Fruit fly (Drosophila melanogaster) whole organism, embryonic: ENCODE measurements around the gene CG14410.

ENCODE experiments used
- BtbVII ChIP-seq: fragments of 200-800 bp; sonication (Bioruptor generic); optimal IDR thresholded peaks from 3 replicates; lab custom pipeline; 2017; ENCODE audit warnings: missing biosample characterization, mild to moderate bottlenecking, missing genetic modification characterization
- C15 ChIP-seq: fragments of 200-800 bp; sonication (Bioruptor generic); IDR thresholded peaks from 3 replicates; pipeline ENCODE4 v1.3.6; 2022; ENCODE audit warnings: missing biosample characterization, missing genetic modification characterization
- CG10462 ChIP-seq: fragments of 200-800 bp; sonication (Bioruptor generic); optimal IDR thresholded peaks from 2 replicates; lab custom pipeline; 2016; ENCODE audit warnings: missing biosample characterization, missing genetic modification characterization
- CG11085 ChIP-seq: fragments of 200-800 bp; sonication (Bioruptor generic); IDR thresholded peaks from 2 replicates; pipeline ENCODE4 v1.3.6; 2022; ENCODE audit warnings: missing biosample characterization, missing genetic modification characterization
- CG11560 ChIP-seq: fragments of 200-800 bp; sonication (Bioruptor generic); IDR thresholded peaks from 3 replicates; pipeline ENCODE4 v1.3.6; 2022; ENCODE audit warnings: missing biosample characterization, missing genetic modification characterization
- CG14860 ChIP-seq: fragments of 200-800 bp; sonication (Bioruptor generic); IDR thresholded peaks from 3 replicates; pipeline ENCODE4 v1.3.6; 2022; ENCODE audit warnings: missing biosample characterization, missing genetic modification characterization; ENCODE audit not compliant: partially characterized antibody
- CG15269 ChIP-seq: fragments of 200-800 bp; sonication (Bioruptor generic); optimal IDR thresholded peaks from 2 replicates; lab custom pipeline; 2018; ENCODE audit warnings: missing biosample characterization, mild to moderate bottlenecking, missing genetic modification characterization, moderate library complexity
- CG17568 ChIP-seq: fragments of 200-800 bp; sonication (Bioruptor generic); optimal IDR thresholded peaks from 2 replicates; lab custom pipeline; 2018; ENCODE audit warnings: missing biosample characterization, mild to moderate bottlenecking, missing genetic modification characterization, moderate library complexity
- CG17802 ChIP-seq: fragments of 200-800 bp; sonication (Bioruptor generic); optimal IDR thresholded peaks from 2 replicates; lab custom pipeline; 2018; ENCODE audit warnings: missing biosample characterization, mild to moderate bottlenecking, missing genetic modification characterization, moderate library complexity
- CG2889 ChIP-seq: fragments of 200-800 bp; sonication (Bioruptor generic); IDR thresholded peaks from 3 replicates; pipeline ENCODE4 v1.3.6; 2022; ENCODE audit warnings: missing biosample characterization, missing genetic modification characterization
- CG32767 ChIP-seq: fragments of 200-800 bp; sonication (Bioruptor generic); IDR thresholded peaks from 2 replicates; pipeline ENCODE4 v1.3.6; 2022; ENCODE audit warnings: missing biosample characterization, missing genetic modification characterization
- CG34224 ChIP-seq: fragments of 200-800 bp; sonication (Bioruptor generic); IDR thresholded peaks from 3 replicates; pipeline ENCODE4 v1.3.6; 2022; ENCODE audit warnings: missing biosample characterization, missing genetic modification characterization; ENCODE audit not compliant: partially characterized antibody
- CG5953 ChIP-seq: fragments of 200-800 bp; sonication (Bioruptor generic); IDR thresholded peaks from 2 replicates; pipeline ENCODE4 v1.3.6; 2022; ENCODE audit warnings: missing biosample characterization, missing genetic modification characterization
- CG6683 ChIP-seq: fragments of 200-800 bp; sonication (Bioruptor generic); optimal IDR thresholded peaks from 2 replicates; lab custom pipeline; 2017; ENCODE audit warnings: missing biosample characterization, mild to moderate bottlenecking, missing genetic modification characterization, missing genetic modification reagents
- CG9609 ChIP-seq: fragments of 200-800 bp; sonication (Bioruptor generic); optimal IDR thresholded peaks from 3 replicates; lab custom pipeline; 2016; ENCODE audit warnings: missing biosample characterization, missing genetic modification characterization
- CHES-1-like ChIP-seq: fragments of 200-800 bp; sonication (Bioruptor generic); optimal IDR thresholded peaks from 2 replicates; lab custom pipeline; 2016; ENCODE audit warnings: missing biosample characterization, missing genetic modification characterization
- CTCF ChIP-seq: fragments of 200-800 bp; sonication (Bioruptor generic); optimal IDR thresholded peaks from 2 replicates; lab custom pipeline; 2017; ENCODE audit warnings: missing biosample characterization, mild to moderate bottlenecking, missing genetic modification characterization, moderate library complexity
- Dbx ChIP-seq: fragments of 200-800 bp; sonication (Bioruptor generic); IDR thresholded peaks from 3 replicates; pipeline ENCODE4 v1.3.6; 2022; ENCODE audit warnings: missing biosample characterization, missing genetic modification characterization
- Dek ChIP-seq: fragments of 200-800 bp; sonication (Bioruptor generic); optimal IDR thresholded peaks from 3 replicates; lab custom pipeline; 2019; ENCODE audit warnings: missing biosample characterization, mild to moderate bottlenecking, missing genetic modification characterization, moderate library complexity
- Dip2 ChIP-seq: fragments of 200-800 bp; sonication (Bioruptor generic); IDR thresholded peaks from 2 replicates; pipeline ENCODE4 v1.3.6; 2022; ENCODE audit warnings: missing biosample characterization, missing genetic modification characterization
- Dp ChIP-seq: fragments of 200-800 bp; sonication (Bioruptor generic); optimal IDR thresholded peaks from 2 replicates; lab custom pipeline; 2018; ENCODE audit warnings: missing biosample characterization, mild to moderate bottlenecking, missing genetic modification characterization, moderate library complexity
- Jarid2 ChIP-seq: fragments of 200-800 bp; sonication (Bioruptor generic); optimal IDR thresholded peaks from 3 replicates; lab custom pipeline; 2017; ENCODE audit warnings: mild to moderate bottlenecking, missing biosample characterization, missing genetic modification reagents, missing genetic modification characterization
- Lpt ChIP-seq: fragments of >200 bp; optimal IDR thresholded peaks from 2 replicates; lab custom pipeline; 2018; ENCODE audit warnings: missing biosample characterization, missing genetic modification characterization
- Nf-YA ChIP-seq: fragments of 200-800 bp; sonication (Bioruptor generic); IDR thresholded peaks from 2 replicates; pipeline ENCODE4 v1.3.6; 2022; ENCODE audit warnings: missing biosample characterization, missing genetic modification characterization
- Oaz ChIP-seq: fragments of 200-800 bp; sonication (Bioruptor generic); IDR thresholded peaks from 2 replicates; pipeline ENCODE4 v1.3.6; 2022; ENCODE audit warnings: missing biosample characterization, missing genetic modification characterization
- Stat92E ChIP-seq, 3 experiments: fragments of >200 bp in 2 of 3; fragments of 200-800 bp in 1 of 3; sonication (Bioruptor generic) in 1 of 3; optimal IDR thresholded peaks; 2 replicates each; lab custom pipeline; 2017 to 2019; ENCODE audit warnings: missing biosample characterization in 3 of 3, missing genetic modification characterization in 3 of 3, mild to moderate bottlenecking in 1 of 3, moderate library complexity in 1 of 3
- TFAM ChIP-seq: fragments of 200-800 bp; sonication (Bioruptor generic); optimal IDR thresholded peaks from 2 replicates; lab custom pipeline; 2017; ENCODE audit warnings: missing biosample characterization, missing genetic modification characterization, inconsistent platforms
- ato ChIP-seq: fragments of 200-800 bp; sonication (Bioruptor generic); IDR thresholded peaks from 2 replicates; pipeline ENCODE4 v1.3.6; 2022; ENCODE audit warnings: missing biosample characterization, missing genetic modification characterization; ENCODE audit not compliant: partially characterized antibody
- az2 ChIP-seq: fragments of 200-800 bp; sonication (Bioruptor generic); optimal IDR thresholded peaks from 3 replicates; lab custom pipeline; 2016; ENCODE audit warnings: missing biosample characterization, missing genetic modification characterization
- bcd ChIP-seq: fragments of 200-800 bp; sonication (Bioruptor generic); optimal IDR thresholded peaks from 2 replicates; lab custom pipeline; 2017; ENCODE audit warnings: missing biosample characterization, mild to moderate bottlenecking, missing genetic modification characterization
- cato ChIP-seq: fragments of 200-800 bp; sonication (Bioruptor generic); optimal IDR thresholded peaks from 2 replicates; lab custom pipeline; 2016; ENCODE audit warnings: missing biosample characterization, missing genetic modification characterization, borderline replicate concordance
- dysf ChIP-seq: fragments of 200-800 bp; sonication (Bioruptor generic); IDR thresholded peaks from 3 replicates; pipeline ENCODE4 v1.3.6; 2022; ENCODE audit warnings: missing biosample characterization, missing genetic modification characterization
- fd3F ChIP-seq: fragments of 200-800 bp; sonication (Bioruptor generic); optimal IDR thresholded peaks from 2 replicates; lab custom pipeline; 2018; ENCODE audit warnings: missing biosample characterization, mild to moderate bottlenecking, missing genetic modification characterization, moderate library complexity
- gfzf ChIP-seq: fragments of 200-800 bp; sonication (Bioruptor generic); optimal IDR thresholded peaks from 2 replicates; lab custom pipeline; 2016; ENCODE audit warnings: missing biosample characterization, mild to moderate bottlenecking, missing genetic modification characterization, moderate library complexity
- grau ChIP-seq: fragments of 200-800 bp; optimal IDR thresholded peaks from 3 replicates; lab custom pipeline; 2019; ENCODE audit warnings: missing biosample characterization, mild to moderate bottlenecking, missing genetic modification characterization, moderate library complexity
- grn ChIP-seq: fragments of 200-800 bp; sonication (Bioruptor generic); optimal IDR thresholded peaks from 3 replicates; lab custom pipeline; 2017; ENCODE audit warnings: missing biosample characterization, missing genetic modification characterization
- gro ChIP-seq: fragments of 200-800 bp; sonication (Bioruptor generic); optimal IDR thresholded peaks from 2 replicates; lab custom pipeline; 2016; ENCODE audit warnings: missing biosample characterization, missing genetic modification characterization
- ind ChIP-seq: fragments of 200-800 bp; sonication (Bioruptor generic); optimal IDR thresholded peaks from 3 replicates; lab custom pipeline; 2016; ENCODE audit warnings: missing biosample characterization, missing genetic modification characterization
- jigr1 ChIP-seq: fragments of 200-800 bp; sonication (Bioruptor generic); IDR thresholded peaks from 3 replicates; pipeline ENCODE4 v1.3.6; 2022; ENCODE audit warnings: missing biosample characterization, missing genetic modification characterization
- kah ChIP-seq: fragments of 200-800 bp; sonication (Bioruptor generic); optimal IDR thresholded peaks from 2 replicates; lab custom pipeline; 2018; ENCODE audit warnings: missing biosample characterization, mild to moderate bottlenecking, missing genetic modification characterization
- lmd ChIP-seq: fragments of 200-800 bp; sonication (Bioruptor generic); IDR thresholded peaks from 2 replicates; pipeline ENCODE4 v1.3.6; 2022; ENCODE audit warnings: missing biosample characterization, missing genetic modification characterization
- odd ChIP-seq: fragments of 200-800 bp; sonication (Bioruptor generic); optimal IDR thresholded peaks from 2 replicates; lab custom pipeline; 2017; ENCODE audit warnings: missing biosample characterization, mild to moderate bottlenecking, missing genetic modification characterization
- onecut ChIP-seq: fragments of 200-800 bp; sonication (Bioruptor generic); IDR thresholded peaks from 2 replicates; pipeline ENCODE4 v1.3.6; 2022; ENCODE audit warnings: missing biosample characterization, missing genetic modification characterization
- org-1 ChIP-seq: fragments of 200-800 bp; sonication (Bioruptor generic); optimal IDR thresholded peaks from 2 replicates; lab custom pipeline; 2017; ENCODE audit warnings: missing biosample characterization, missing genetic modification characterization
- pho ChIP-seq: fragments of 200-800 bp; sonication (Bioruptor generic); optimal IDR thresholded peaks from 2 replicates; lab custom pipeline; 2016; ENCODE audit warnings: missing biosample characterization, missing genetic modification characterization
- salm ChIP-seq: fragments of 200-800 bp; sonication (Bioruptor generic); optimal IDR thresholded peaks from 2 replicates; lab custom pipeline; 2018; ENCODE audit warnings: missing biosample characterization, mild to moderate bottlenecking, missing genetic modification characterization
- sd ChIP-seq: fragments of 200-800 bp; sonication (Bioruptor generic); optimal IDR thresholded peaks from 3 replicates; lab custom pipeline; 2018; ENCODE audit warnings: missing biosample characterization, mild to moderate bottlenecking, missing genetic modification characterization, moderate library complexity
- sens-2 ChIP-seq: fragments of 200-800 bp; sonication (Bioruptor generic); IDR thresholded peaks from 2 replicates; pipeline ENCODE4 v1.3.6; 2022; ENCODE audit warnings: missing biosample characterization, missing genetic modification characterization
- slbo ChIP-seq: fragments of 200-800 bp; sonication (Bioruptor generic); IDR thresholded peaks from 2 replicates; pipeline ENCODE4 v1.3.6; 2022; ENCODE audit warnings: missing biosample characterization, missing genetic modification characterization
- zf30C ChIP-seq: fragments of 200-800 bp; sonication (Bioruptor generic); optimal IDR thresholded peaks from 3 replicates; lab custom pipeline; 2018; ENCODE audit warnings: missing biosample characterization, mild to moderate bottlenecking, missing genetic modification characterization

The CG14410 gene

dm6 chrX:14848755-14849354, 12.3 kb downstream of the CG14410 start, which contains the start of gene CG9522 (continued):
- TF ChIP-seq BtbVII (peak; percentile 46), gro (GFP tag; lab: Kevin White, UChicago) (no peak), Dip2 (no peak), CG10462 (peak; percentile 33), jigr1 (no peak), CG15269 (tag; lab: Kevin White, UChicago) (peak; percentile 76), az2 (GFP tag; lab: Kevin White, UChicago) (peak; percentile 68), CTCF (peak; percentile 20), CG2889 (GFP tag; lab: Robert Waterston, UW) (peak; percentile 68; the same call in 2 of the 3 replicates), sens-2 (GFP tag; lab: Robert Waterston, UW) (peak; percentile 78), CG17802 (tag; lab: Kevin White, UChicago) (peak; percentile 49), CG6683 (GFP tag; lab: Kevin White, UChicago) (peak; percentile 36), org-1 (GFP tag; lab: Kevin White, UChicago) (peak; percentile 45), Stat92E (GFP tag; optimal IDR thresholded peaks at IDR 0.05; lab: Kevin White, UChicago) (peak in 1 of 3 experiments; percentile 39), CG9609 (no peak), bcd (GFP tag; lab: Kevin White, UChicago) (peak; percentile 72), Dp (no peak), CG32767 (GFP tag; lab: Robert Waterston, UW) (0 out of 2 replicates have a peak, but pooled peaks have one; percentile 44), TFAM (GFP tag; lab: Kevin White, UChicago) (no peak), slbo (peak; percentile 76), CG17568 (GFP tag; lab: Kevin White, UChicago) (peak; percentile 42), CG14860 (GFP tag; lab: Robert Waterston, UW) (0 out of 3 replicates have a peak, but pooled peaks have one; percentile 18), CG5953 (peak; percentile 51; the same call in 1 of the 2 replicates), grn (GFP tag; lab: Kevin White, UChicago) (no peak), CG11560 (no peak), grau (tag; lab: Kevin White, UChicago) (peak; percentile 71), CHES-1-like (no peak), salm (tag; lab: Kevin White, UChicago) (peak; percentile 62), Dek (tag; lab: Kevin White, UChicago) (peak; percentile 34), zf30C (no peak), Oaz (GFP tag; lab: Robert Waterston, UW) (0 out of 2 replicates have a peak, but pooled peaks have one; percentile 40), CG11085 (GFP tag; lab: Robert Waterston, UW) (peak; percentile 45; the same call in 1 of the 2 replicates), fd3F (GFP tag; lab: Kevin White, UChicago) (peak; percentile 16), Nf-YA (GFP tag; lab: Robert Waterston, UW) (peak; percentile 67; the same call in 1 of the 2 replicates), kah (GFP tag; lab: Kevin White, UChicago) (peak; percentile 10), lmd (GFP tag; lab: Robert Waterston, UW) (peak; percentile 57), pho (peak; percentile 24), ato (GFP tag; lab: Robert Waterston, UW) (no peak), cato (GFP tag; lab: Kevin White, UChicago) (no peak), Jarid2 (GFP tag; lab: Kevin White, UChicago) (peak; percentile 27), Lpt (GFP tag; lab: Kevin White, UChicago) (no peak), odd (GFP tag; lab: Kevin White, UChicago) (peak; percentile 46), ind (GFP tag; lab: Kevin White, UChicago) (peak; percentile 64), dysf (GFP tag; lab: Robert Waterston, UW) (peak; percentile 81), gfzf (no peak), sd (no peak), CG34224 (GFP tag; lab: Robert Waterston, UW) (no peak), Dbx (GFP tag; lab: Robert Waterston, UW) (peak; percentile 62; the same call in 1 of the 3 replicates), C15 (no peak), onecut (GFP tag; lab: Robert Waterston, UW) (peak; percentile 63)
